Worm (Caenorhabditis elegans) whole organism, L4 larva: Measurements from ENCODE around the gene ech-6.
A peak's percentile ranks its signal among the peaks of the same experiment; 100 is the strongest.

Source experiments
- D1046.2 ChIP-seq: fragments of 200-800 bp; sonication (Bioruptor generic); IDR thresholded peaks from 2 replicates; pipeline ENCODE4 v1.3.6; 2022; ENCODE audit warnings: missing genetic modification characterization, missing compliant biosample characterization
- F37D6.2 ChIP-seq: sonication (generic microtip); optimal IDR thresholded peaks from 2 replicates; lab custom pipeline; 2016; ENCODE audit warnings: mild to moderate bottlenecking, missing genetic modification characterization, missing compliant biosample characterization
- F49E8.2 ChIP-seq: sonication (generic microtip); optimal IDR thresholded peaks from 2 replicates; lab custom pipeline; 2016; ENCODE audit warnings: missing compliant biosample characterization, mild to moderate bottlenecking, missing genetic modification characterization, borderline replicate concordance
- T20F7.1 ChIP-seq: fragments of 200-800 bp; sonication (Bioruptor generic); optimal IDR thresholded peaks from 2 replicates; lab custom pipeline; 2018; ENCODE audit warnings: mild to moderate bottlenecking, missing genetic modification characterization, missing compliant biosample characterization
- Y48G9A.11 ChIP-seq: fragments of 200-800 bp; sonication (Bioruptor generic); IDR thresholded peaks from 2 replicates; pipeline ENCODE4 v1.3.6; 2022; ENCODE audit warnings: missing genetic modification reagents, missing genetic modification characterization, missing compliant biosample characterization
- Y5F2A.4 ChIP-seq: fragments of 200-800 bp; sonication (Bioruptor generic); optimal IDR thresholded peaks from 2 replicates; lab custom pipeline; 2018; ENCODE audit warnings: mild to moderate bottlenecking, missing genetic modification characterization, missing compliant biosample characterization
- ZK337.2 ChIP-seq: fragments of 200-800 bp; sonication (Bioruptor generic); IDR thresholded peaks from 2 replicates; pipeline ENCODE4 v1.3.6; 2022; ENCODE audit warnings: missing genetic modification reagents, missing genetic modification characterization, missing compliant biosample characterization
- aha-1 ChIP-seq: fragments of 150-350 bp; peaks from one replicate; lab custom pipeline; 2014; ENCODE audit warnings: missing biosample characterization, missing genetic modification characterization
- ama-1 ChIP-seq: fragments of 150-350 bp; optimal IDR thresholded peaks from 2 replicates; lab custom pipeline; 2014; ENCODE audit warnings: inconsistent platforms, mixed read lengths
- attf-4 ChIP-seq: sonication (generic microtip); optimal IDR thresholded peaks from 3 replicates; lab custom pipeline; 2017; ENCODE audit warnings: missing biosample characterization, missing genetic modification characterization
- ceh-20 ChIP-seq: fragments of 200-800 bp; sonication (Bioruptor generic); IDR thresholded peaks from 2 replicates; pipeline ENCODE4 v1.3.6; 2022; ENCODE audit warnings: missing genetic modification reagents, missing genetic modification characterization, missing compliant biosample characterization
- daf-16 ChIP-seq, 3 experiments: sonication (generic microtip); optimal IDR thresholded peaks; 2 replicates each; lab custom pipeline; 2016 to 2017; ENCODE audit warnings: missing genetic modification characterization in 3 of 3, missing genetic modification reagents in 3 of 3, mild to moderate bottlenecking in 2 of 3, missing compliant biosample characterization in 2 of 3, missing biosample characterization in 1 of 3, moderate library complexity in 1 of 3
- daf-19 ChIP-seq: fragments of 200-800 bp; sonication (Bioruptor generic); conservative IDR thresholded peaks from 2 replicates; pipeline ENCODE4 v1.3.6; 2022; ENCODE audit warnings: missing genetic modification characterization, missing compliant biosample characterization
- daf-8 ChIP-seq: fragments of 200-800 bp; sonication (Bioruptor generic); IDR thresholded peaks from 2 replicates; pipeline ENCODE4 v1.3.6; 2022; ENCODE audit warnings: missing genetic modification characterization, missing compliant biosample characterization
- dve-1 ChIP-seq: sonication (generic microtip); optimal IDR thresholded peaks from 2 replicates; lab custom pipeline; 2017; ENCODE audit warnings: antibody characterized with exemption, mild to moderate bottlenecking, missing genetic modification characterization, missing compliant biosample characterization; ENCODE audit not compliant: insufficient read depth
- egl-43 ChIP-seq: fragments of 200-800 bp; sonication (Bioruptor generic); IDR thresholded peaks from 2 replicates; pipeline ENCODE4 v1.3.6; 2022; ENCODE audit warnings: missing genetic modification reagents, missing genetic modification characterization, missing compliant biosample characterization
- hif-1 ChIP-seq, 2 experiments: sonication (generic microtip); optimal IDR thresholded peaks; 2 replicates each; lab custom pipeline; 2016 to 2017; ENCODE audit warnings: missing compliant biosample characterization in 2 of 2, missing genetic modification characterization in 2 of 2, missing genetic modification reagents in 2 of 2, missing genotype in 2 of 2, mild to moderate bottlenecking in 1 of 2
- hlh-11 ChIP-seq: fragments of 200-800 bp; sonication (Bioruptor generic); optimal IDR thresholded peaks from 2 replicates; lab custom pipeline; 2018; ENCODE audit warnings: mild to moderate bottlenecking, missing genetic modification characterization, missing compliant biosample characterization
- hlh-30 ChIP-seq: sonication (generic microtip); optimal IDR thresholded peaks from 2 replicates; lab custom pipeline; 2017; ENCODE audit warnings: antibody characterized with exemption, mild to moderate bottlenecking, missing genetic modification characterization, missing compliant biosample characterization; ENCODE audit not compliant: insufficient read depth
- hmg-1.1 ChIP-seq: fragments of 200-800 bp; sonication (Bioruptor generic); IDR thresholded peaks from 2 replicates; pipeline ENCODE4 v1.3.6; 2022; ENCODE audit warnings: missing genetic modification reagents, missing genetic modification characterization, missing compliant biosample characterization
- lin-1 ChIP-seq: fragments of 200-800 bp; sonication (Bioruptor generic); IDR thresholded peaks from 2 replicates; pipeline ENCODE4 v1.3.6; 2022; ENCODE audit warnings: missing genetic modification reagents, missing genetic modification characterization, missing compliant biosample characterization
- lin-13 ChIP-seq: fragments of 150-350 bp; optimal IDR thresholded peaks from 2 replicates; lab custom pipeline; 2014; ENCODE audit warnings: missing biosample characterization, missing genetic modification reagents, missing genetic modification characterization
- lin-38 ChIP-seq: fragments of 200-800 bp; sonication (Bioruptor generic); IDR thresholded peaks from 2 replicates; pipeline ENCODE4 v1.3.6; 2022; ENCODE audit warnings: missing genetic modification reagents, missing genetic modification characterization, missing compliant biosample characterization
- lin-39 ChIP-seq: fragments of 150-350 bp; optimal IDR thresholded peaks from 2 replicates; lab custom pipeline; 2014; ENCODE audit warnings: missing biosample characterization, missing genetic modification reagents, missing genetic modification characterization
- lsy-2 ChIP-seq, 2 experiments: fragments of 150-350 bp in 1 of 2; sonication (generic microtip) in 1 of 2; optimal IDR thresholded peaks; 2 replicates each; lab custom pipeline; 2014 to 2017; ENCODE audit warnings: missing biosample characterization in 2 of 2, missing genetic modification characterization in 2 of 2
- madf-9 ChIP-seq: fragments of 200-800 bp; sonication (Bioruptor generic); conservative IDR thresholded peaks from 2 replicates; pipeline ENCODE4 v1.3.6; 2022; ENCODE audit warnings: missing genetic modification reagents, missing genetic modification characterization, missing compliant biosample characterization
- mdt-29 ChIP-seq: fragments of 200-800 bp; sonication (Bioruptor generic); IDR thresholded peaks from 2 replicates; pipeline ENCODE4 v1.3.6; 2022; ENCODE audit warnings: missing genetic modification reagents, missing genetic modification characterization, missing compliant biosample characterization
- mep-1 ChIP-seq: fragments of 150-350 bp; sonication (generic microtip); optimal IDR thresholded peaks from 3 replicates; lab custom pipeline; 2014; ENCODE audit warnings: missing biosample characterization, missing genetic modification characterization
- mes-2 ChIP-seq: sonication (generic microtip); optimal IDR thresholded peaks from 2 replicates; lab custom pipeline; 2016; ENCODE audit warnings: missing genotype, mild to moderate bottlenecking, missing genetic modification characterization, missing compliant biosample characterization; ENCODE audit not compliant: poor library complexity, severe bottlenecking
- mxl-3 ChIP-seq: fragments of 200-800 bp; sonication (Bioruptor generic); optimal IDR thresholded peaks from 2 replicates; lab custom pipeline; 2018; ENCODE audit warnings: mild to moderate bottlenecking, missing genetic modification characterization, missing compliant biosample characterization
- nhr-11 ChIP-seq: fragments of 150-350 bp; optimal IDR thresholded peaks from 2 replicates; lab custom pipeline; 2014; ENCODE audit warnings: missing biosample characterization, missing genetic modification characterization
- nhr-111 ChIP-seq: fragments of 200-800 bp; sonication (Bioruptor generic); optimal IDR thresholded peaks from 2 replicates; lab custom pipeline; 2018; ENCODE audit warnings: mild to moderate bottlenecking, missing genetic modification characterization, missing compliant biosample characterization
- nhr-48 ChIP-seq: sonication (generic microtip); optimal IDR thresholded peaks from 2 replicates; lab custom pipeline; 2016; ENCODE audit warnings: mild to moderate bottlenecking, missing genetic modification characterization, missing compliant biosample characterization
- pha-4 ChIP-seq, 2 experiments: fragments of 150-350 bp in 1 of 2; fragments of 200-800 bp in 1 of 2; sonication (Bioruptor generic) in 1 of 2; IDR thresholded peaks in 1 of 2; optimal IDR thresholded peaks in 1 of 2; 2 replicates each; pipeline versions ENCODE4 v1.3.6 to Lab custom; 2014 to 2022; ENCODE audit warnings: missing genetic modification characterization in 2 of 2, missing genetic modification reagents in 2 of 2, missing biosample characterization in 1 of 2, missing compliant biosample characterization in 1 of 2
- skn-1 ChIP-seq: fragments of 150-350 bp; optimal IDR thresholded peaks from 2 replicates; lab custom pipeline; 2014; ENCODE audit warnings: missing biosample characterization, missing genetic modification characterization
- spr-1 ChIP-seq: sonication (generic microtip); optimal IDR thresholded peaks from 2 replicates; lab custom pipeline; 2016; ENCODE audit warnings: mild to moderate bottlenecking, missing genetic modification characterization, missing compliant biosample characterization
- tra-1 ChIP-seq: fragments of 200-800 bp; sonication (Bioruptor generic); IDR thresholded peaks from 2 replicates; pipeline ENCODE4 v1.3.6; 2022; ENCODE audit warnings: missing genetic modification reagents, missing genetic modification characterization, missing compliant biosample characterization
- unc-62 ChIP-seq, 3 experiments: fragments of 150-350 bp in 1 of 3; sonication (generic microtip); optimal IDR thresholded peaks in 2 of 3; peaks in 1 of 3; 1 replicate in 1 of 3; 2 replicates in 2 of 3; lab custom pipeline; 2014 to 2017; ENCODE audit warnings: missing biosample characterization in 3 of 3, missing genetic modification characterization in 3 of 3, missing genetic modification reagents in 3 of 3, missing genotype in 1 of 3
- zag-1 ChIP-seq: fragments of 150-350 bp; optimal IDR thresholded peaks from 2 replicates; lab custom pipeline; 2014; ENCODE audit warnings: missing biosample characterization, missing genetic modification characterization
- zip-2 ChIP-seq: fragments of 150-350 bp; optimal IDR thresholded peaks from 2 replicates; lab custom pipeline; 2014; ENCODE audit warnings: missing biosample characterization, missing genetic modification characterization
- ztf-11 ChIP-seq: fragments of 150-350 bp; optimal IDR thresholded peaks from 2 replicates; lab custom pipeline; 2014; ENCODE audit warnings: missing biosample characterization, missing genetic modification characterization
- ztf-7 ChIP-seq: fragments of 150-350 bp; optimal IDR thresholded peaks from 2 replicates; lab custom pipeline; 2014; ENCODE audit warnings: missing biosample characterization, missing genetic modification characterization

ech-6 gene

DNA sequence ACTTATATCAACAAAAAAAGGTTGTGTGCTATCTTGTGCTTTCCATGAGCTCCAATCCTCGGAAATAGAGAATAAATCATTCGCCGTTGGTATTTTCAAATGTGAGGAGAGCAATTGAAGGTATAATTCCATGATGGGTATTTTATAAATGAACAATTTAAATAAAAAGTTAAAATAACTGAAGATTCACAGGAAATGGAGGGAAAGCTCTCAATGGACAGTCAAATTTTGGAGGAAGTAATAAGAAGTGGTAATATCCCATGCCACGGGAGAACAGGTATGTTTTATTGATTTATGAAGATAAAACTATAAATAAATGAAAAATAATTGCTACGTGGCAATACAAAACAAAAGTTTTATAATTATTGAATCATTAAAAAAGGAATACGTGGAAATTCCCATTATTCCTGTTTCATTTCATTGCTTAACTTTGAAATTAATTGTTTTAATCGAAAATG lies 30.5 kb upstream of the ech-6 start (continued):
- TF ChIP-seq ZK337.2 (GFP tag; lab: Robert Waterston, UW): no peak
- TF ChIP-seq mxl-3 (GFP tag; lab: Kevin White, UChicago): no peak

DNA sequence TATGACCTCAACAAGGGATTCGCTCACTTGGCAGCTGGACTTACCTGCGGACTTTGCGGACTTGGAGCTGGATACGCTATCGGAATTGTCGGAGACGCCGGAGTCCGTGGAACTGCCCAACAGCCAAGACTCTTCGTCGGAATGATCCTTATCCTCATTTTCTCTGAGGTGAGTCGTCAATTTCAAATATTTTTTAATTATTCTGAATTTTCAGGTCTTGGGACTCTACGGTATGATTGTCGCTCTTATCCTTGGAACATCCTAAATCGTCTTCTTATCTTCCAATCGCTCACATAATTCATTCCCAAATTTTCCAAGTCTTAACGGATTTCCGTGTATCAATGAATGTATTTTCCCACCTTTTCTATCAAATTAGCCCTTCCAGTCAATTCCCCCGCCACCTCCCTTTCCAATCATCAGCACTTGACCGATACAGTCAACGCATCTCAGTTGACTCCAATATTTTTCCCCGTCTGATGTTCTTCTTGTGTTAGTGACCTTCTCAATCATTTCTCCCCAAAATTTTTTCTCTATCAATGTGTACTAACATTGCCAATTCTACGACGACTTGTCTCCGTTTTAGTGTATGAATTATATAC lies 29.9 kb upstream of the ech-6 start, which contains the start of gene R10E11.6:
Gene R10E11.6, plus strand, starts transcription at position 524 of the 599 bp plus-strand sequence.
- peak; percentile 33 for TF ChIP-seq Y5F2A.4 (GFP tag; lab: Kevin White, UChicago)
- TF ChIP-seq hlh-30 (tag; lab: Kevin White, UChicago): no peak
- TF ChIP-seq daf-19: 0 out of 2 replicates have a peak, but pooled peaks have one; percentile 10
- TF ChIP-seq mdt-29: no peak
- TF ChIP-seq D1046.2 (GFP tag; lab: Robert Waterston, UW): 0 out of 2 replicates have a peak, but pooled peaks have one; percentile 11
- no peak for TF ChIP-seq zag-1
- 0 out of 2 replicates have a peak, but pooled peaks have one; percentile 8 for TF ChIP-seq daf-8 (GFP tag; lab: Robert Waterston, UW)
- no peak for TF ChIP-seq hif-1 (tag; optimal IDR thresholded peaks at IDR 0.05; lab: Kevin White, UChicago)
- TF ChIP-seq lin-13 (GFP tag; lab: Kevin White, UChicago): no peak
- no peak for TF ChIP-seq lin-1
- peak; percentile 92 for TF ChIP-seq aha-1 (tag; lab: Kevin White, UChicago)
- peak; percentile 22 for TF ChIP-seq mes-2
- no peak for TF ChIP-seq skn-1 (tag; lab: Kevin White, UChicago)
- TF ChIP-seq nhr-48 (tag; lab: Kevin White, UChicago): no peak
- no peak for TF ChIP-seq mxl-3 (GFP tag; lab: Kevin White, UChicago)
- TF ChIP-seq hlh-11 (tag; lab: Kevin White, UChicago): no peak
- no peak for TF ChIP-seq T20F7.1
- TF ChIP-seq ama-1 (lab: Kevin White, UChicago): no peak
- TF ChIP-seq ztf-7: no peak
- TF ChIP-seq lsy-2 (tag; optimal IDR thresholded peaks at IDR 0.05; lab: Kevin White, UChicago): no peak

DNA sequence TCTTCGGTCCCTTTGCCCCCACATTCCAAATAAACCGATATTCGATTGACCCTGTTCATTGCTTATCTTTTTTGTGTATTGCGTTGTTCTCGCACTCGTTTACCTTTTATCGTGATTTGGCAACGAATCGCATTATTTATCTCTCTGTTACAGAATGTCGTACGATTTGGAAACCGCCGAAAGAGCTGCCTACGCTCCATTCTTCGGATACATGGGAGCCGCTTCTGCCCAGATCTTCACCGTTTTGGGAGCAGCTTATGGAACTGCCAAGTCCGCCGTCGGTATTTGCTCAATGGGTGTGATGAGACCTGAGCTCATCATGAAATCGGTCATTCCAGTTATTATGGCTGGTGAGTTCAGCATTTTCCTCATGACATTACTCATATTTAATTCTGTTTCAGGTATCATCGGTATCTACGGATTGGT lies 29.3 kb upstream of the ech-6 start, which contains the start of gene vha-2:
Gene vha-2, plus strand, starts transcription at position 154 of the 426 bp plus-strand sequence.
- TF ChIP-seq spr-1 (tag; lab: Kevin White, UChicago) (peak; percentile 39), lin-39 (tag; lab: Kevin White, UChicago) (no peak), zip-2 (tag; lab: Kevin White, UChicago) (no peak), ztf-11 (tag; lab: Kevin White, UChicago) (no peak), mep-1 (tag; lab: Kevin White, UChicago) (peak; percentile 7), skn-1 (tag; lab: Kevin White, UChicago) (no peak), F37D6.2 (tag; lab: Kevin White, UChicago) (no peak), zag-1 (no peak), ama-1 (lab: Kevin White, UChicago) (peak; percentile 90), madf-9 (GFP tag; lab: Robert Waterston, UW) (peak; percentile 49; the same call in 1 of the 2 replicates), nhr-111 (GFP tag; lab: Kevin White, UChicago) (peak; percentile 42), mes-2 (peak; percentile 32), nhr-48 (tag; lab: Kevin White, UChicago) (peak; percentile 10), F49E8.2 (tag; lab: Kevin White, UChicago) (peak; percentile 40), hlh-30 (tag; lab: Kevin White, UChicago) (no peak), egl-43 (GFP tag; lab: Robert Waterston, UW) (0 out of 2 replicates have a peak, but pooled peaks have one; percentile 47), pha-4 (GFP tag; IDR thresholded peaks at IDR 0.05; lab: Robert Waterston, UW) (peak; percentile 38), pha-4 (tag; optimal IDR thresholded peaks at IDR 0.05; lab: Kevin White, UChicago) (no peak), lin-1 (peak; percentile 61), lin-38 (GFP tag; lab: Robert Waterston, UW) (peak; percentile 77), unc-62 (GFP tag; optimal IDR thresholded peaks at IDR 0.05 in 1 of 2; lab: Kevin White, UChicago) (peak in 1 of 2 experiments; percentile 91), unc-62 (tag; optimal IDR thresholded peaks at IDR 0.05; lab: Kevin White, UChicago) (no peak), ceh-20 (GFP tag; lab: Robert Waterston, UW) (no peak), hlh-11 (tag; lab: Kevin White, UChicago) (peak; percentile 32), dve-1 (tag; lab: Kevin White, UChicago) (peak; percentile 31), hmg-1.1 (GFP tag; lab: Robert Waterston, UW) (no peak), Y48G9A.11 (GFP tag; lab: Robert Waterston, UW) (no peak), daf-8 (GFP tag; lab: Robert Waterston, UW) (0 out of 2 replicates have a peak, but pooled peaks have one; percentile 10), nhr-11 (no peak), daf-16 (GFP tag; optimal IDR thresholded peaks at IDR 0.05; lab: Kevin White, UChicago) (peak in 1 of 2 experiments; percentile 9), daf-16 (tag; optimal IDR thresholded peaks at IDR 0.05; lab: Kevin White, UChicago) (peak; percentile 31), attf-4 (tag; lab: Kevin White, UChicago) (no peak), tra-1 (GFP tag; lab: Robert Waterston, UW) (peak; percentile 26; the same call in 1 of the 2 replicates)
